Fruit fly (Drosophila melanogaster): ENCODE data around the gene CG4995.

The CG4995 gene

dm6 chr2L:10341405-10341804 is 19.1 kb downstream of the CG4995 start, which contains the start of gene CG31715 (continued):
- TF ChIP-seq sqz (GFP tag; optimal IDR thresholded peaks at IDR 0.05), result no peak
- no peak for TF ChIP-seq CG4424 (GFP tag; optimal IDR thresholded peaks at IDR 0.05)
- TF ChIP-seq CG11723 (GFP tag; optimal IDR thresholded peaks at IDR 0.05), result no peak
- no peak for TF ChIP-seq CG2875 (GFP tag; optimal IDR thresholded peaks at IDR 0.05)
- TF ChIP-seq pita (GFP tag; optimal IDR thresholded peaks at IDR 0.05), result no peak
- peak; percentile 51 for TF ChIP-seq Scr (GFP tag; IDR thresholded peaks at IDR 0.05; ENCODE audit: partially characterized antibody)
- TF ChIP-seq lab (GFP tag; optimal IDR thresholded peaks at IDR 0.05), result no peak
- no peak for TF ChIP-seq toy (GFP tag; IDR thresholded peaks at IDR 0.05)
- no peak for TF ChIP-seq CG8089 (GFP tag; optimal IDR thresholded peaks at IDR 0.05)
- peak; percentile 57 for TF ChIP-seq Dref (GFP tag; IDR thresholded peaks at IDR 0.05)
- TF ChIP-seq klu (GFP tag; IDR thresholded peaks at IDR 0.05), result no peak
- TF ChIP-seq Xbp1 (GFP tag; optimal IDR thresholded peaks at IDR 0.05), result peak; percentile 20
- TF ChIP-seq CG17612 (GFP tag; IDR thresholded peaks at IDR 0.05), result no peak
- TF ChIP-seq Atf3 (GFP tag; optimal IDR thresholded peaks at IDR 0.05), result no peak
- peak; percentile 18 for TF ChIP-seq Sox100B (GFP tag; optimal IDR thresholded peaks at IDR 0.05)
- TF ChIP-seq CG2678 (tag; optimal IDR thresholded peaks at IDR 0.05), result no peak
- peak; percentile 51 for TF ChIP-seq Ets65A (GFP tag)
- TF ChIP-seq CG7271 (tag; optimal IDR thresholded peaks at IDR 0.05), result no peak
- no peak for TF ChIP-seq bowl (GFP tag; IDR thresholded peaks at IDR 0.05)
- no peak for TF ChIP-seq CG10209 (GFP tag; optimal IDR thresholded peaks at IDR 0.05)
- TF ChIP-seq amos (GFP tag; IDR thresholded peaks at IDR 0.05; ENCODE audit: partially characterized antibody), result peak; percentile 60; the same call in 1 of the 2 replicates
- TF ChIP-seq Lpt (GFP tag; optimal IDR thresholded peaks at IDR 0.05), result no peak
- TF ChIP-seq Dek (tag; optimal IDR thresholded peaks at IDR 0.05), result peak; percentile 26
- no peak for TF ChIP-seq CG10431 (GFP tag; optimal IDR thresholded peaks at IDR 0.05)
- TF ChIP-seq CG4404 (GFP tag; IDR thresholded peaks at IDR 0.05), result no peak
- no peak for TF ChIP-seq CG1024 (GFP tag; IDR thresholded peaks at IDR 0.05)
- TF ChIP-seq HLH4C (GFP tag; IDR thresholded peaks at IDR 0.05; ENCODE audit: partially characterized antibody), result no peak
- peak; percentile 13 for TF ChIP-seq phol (tag; optimal IDR thresholded peaks at IDR 0.05)
- peak; percentile 16 for TF ChIP-seq CG30403 (GFP tag; optimal IDR thresholded peaks at IDR 0.05)
- no peak for TF ChIP-seq Gsc (GFP tag; IDR thresholded peaks at IDR 0.05)
- TF ChIP-seq CG34422 (GFP tag; IDR thresholded peaks at IDR 0.05), result no peak; the same call in 2 of the 3 replicates
- TF ChIP-seq kni (GFP tag; optimal IDR thresholded peaks at IDR 0.05), result no peak
- TF ChIP-seq CG9876 (GFP tag; optimal IDR thresholded peaks at IDR 0.05), result no peak
- no peak for TF ChIP-seq Drgx (GFP tag; IDR thresholded peaks at IDR 0.05)
- no peak for TF ChIP-seq CG5953 (GFP tag; IDR thresholded peaks at IDR 0.05)
- no peak for TF ChIP-seq NC2β (GFP tag; optimal IDR thresholded peaks at IDR 0.05)
- TF ChIP-seq stwl (tag; optimal IDR thresholded peaks at IDR 0.05), result peak; percentile 56
- no peak for TF ChIP-seq CG15479 (GFP tag; optimal IDR thresholded peaks at IDR 0.05)
- TF ChIP-seq lbe (GFP tag; optimal IDR thresholded peaks at IDR 0.05), result peak; percentile 44
- peak; percentile 53; the same call in 1 of the 2 replicates for TF ChIP-seq ranshi (GFP tag; IDR thresholded peaks at IDR 0.05)
- TF ChIP-seq pan (optimal IDR thresholded peaks at IDR 0.05), result no peak
- no peak for TF ChIP-seq pan (GFP tag; optimal IDR thresholded peaks at IDR 0.05 in 1 of 2, IDR thresholded peaks at IDR 0.05 in 1 of 2)
- TF ChIP-seq Xrp1 (GFP tag; IDR thresholded peaks at IDR 0.05), result 0 out of 2 replicates have a peak, but pooled peaks have one; percentile 22
- TF ChIP-seq slbo (GFP tag; IDR thresholded peaks at IDR 0.05), result peak; percentile 66
- TF ChIP-seq CG8478 (optimal IDR thresholded peaks at IDR 0.05), result no peak
- TF ChIP-seq CG2129 (GFP tag; IDR thresholded peaks at IDR 0.05; ENCODE audit: partially characterized antibody), result no peak
- no peak for TF ChIP-seq CG1233 (GFP tag; optimal IDR thresholded peaks at IDR 0.05)
- peak; percentile 23 for TF ChIP-seq CG3995 (GFP tag; optimal IDR thresholded peaks at IDR 0.05)
- no peak for TF ChIP-seq CG1602 (GFP tag; optimal IDR thresholded peaks at IDR 0.05)
- TF ChIP-seq mld (GFP tag; IDR thresholded peaks at IDR 0.05; ENCODE audit: partially characterized antibody), result no peak
- TF ChIP-seq tna (GFP tag; IDR thresholded peaks at IDR 0.05; ENCODE audit: partially characterized antibody), result no peak; the same call in 1 of the 2 replicates
- TF ChIP-seq zen (tag; optimal IDR thresholded peaks at IDR 0.05), result no peak
